Worm (Caenorhabditis elegans) whole organism, midembryonic: Measurements from ENCODE around the gene sdha-1.

ENCODE experiments used
- T22C8.4 ChIP-seq: fragments of 200-800 bp; sonication (Bioruptor generic); IDR thresholded peaks from 2 replicates; pipeline ENCODE4 v1.3.6; 2022; ENCODE audit warnings: missing genetic modification characterization, missing compliant biosample characterization
- cog-1 ChIP-seq: sonication (generic microtip); optimal IDR thresholded peaks from 2 replicates; lab custom pipeline; 2016; ENCODE audit warnings: missing genetic modification characterization, missing compliant biosample characterization
- flt-1 ChIP-seq: fragments of 200-800 bp; sonication (Bioruptor generic); IDR thresholded peaks from 2 replicates; pipeline ENCODE4 v1.3.6; 2022; ENCODE audit warnings: missing genetic modification characterization, missing compliant biosample characterization
- klf-2 ChIP-seq: fragments of 200-800 bp; sonication (Bioruptor generic); conservative IDR thresholded peaks from 2 replicates; pipeline ENCODE4 v1.3.6; 2022; ENCODE audit warnings: missing genetic modification reagents, missing genetic modification characterization, missing compliant biosample characterization
- med-1 ChIP-seq: sonication (generic microtip); optimal IDR thresholded peaks from 2 replicates; lab custom pipeline; 2017; ENCODE audit warnings: missing genetic modification characterization, mild to moderate bottlenecking, missing compliant biosample characterization, antibody characterized with exemption, missing genetic modification reagents; ENCODE audit not compliant: insufficient read depth
- ref-1 ChIP-seq: fragments of 200-800 bp; sonication (Bioruptor generic); conservative IDR thresholded peaks from 2 replicates; pipeline ENCODE4 v1.3.6; 2022; ENCODE audit warnings: missing genetic modification reagents, missing genetic modification characterization, missing compliant biosample characterization
- tab-1 ChIP-seq: fragments of 200-800 bp; sonication (Bioruptor generic); IDR thresholded peaks from 2 replicates; pipeline ENCODE4 v1.3.6; 2022; ENCODE audit warnings: missing genetic modification characterization, missing compliant biosample characterization
- ztf-23 ChIP-seq: fragments of 200-800 bp; sonication (Bioruptor generic); IDR thresholded peaks from 2 replicates; pipeline ENCODE4 v1.3.6; 2022; ENCODE audit warnings: missing genetic modification reagents, missing genetic modification characterization, missing compliant biosample characterization
- ztf-29 ChIP-seq: fragments of 200-800 bp; sonication (Bioruptor generic); IDR thresholded peaks from 2 replicates; pipeline ENCODE4 v1.3.6; 2022; ENCODE audit warnings: missing genetic modification reagents, missing genetic modification characterization, missing compliant biosample characterization

DNA sequence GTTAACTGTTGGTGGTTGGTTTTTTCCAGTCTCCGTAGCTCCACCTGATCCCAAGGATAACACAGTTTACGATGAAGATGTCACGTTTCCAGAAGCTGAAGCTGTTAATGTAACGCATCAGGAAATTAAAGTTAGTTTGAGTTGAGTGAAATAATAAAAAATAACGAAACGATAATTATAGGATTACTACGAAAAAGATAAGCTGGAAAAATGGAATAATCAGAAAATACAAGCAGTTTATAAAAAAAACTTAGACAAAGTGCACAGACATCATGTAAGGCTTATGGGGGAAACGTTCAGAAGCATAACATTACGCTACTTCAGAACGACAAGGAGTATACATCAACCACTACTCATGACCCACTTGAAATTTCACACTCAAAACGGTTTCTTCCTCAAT is 35.6 kb upstream of the sdha-1 start, which contains the start of gene F18E9.8:
- TF ChIP-seq flt-1 (GFP tag; lab: Robert Waterston, UW) (no peak), ztf-23 (no peak), ztf-29 (no peak), tab-1 (no peak), klf-2 (GFP tag; lab: Robert Waterston, UW) (no peak), ref-1 (GFP tag; lab: Robert Waterston, UW) (no peak), cog-1 (tag; lab: Kevin White, UChicago) (no peak), T22C8.4 (GFP tag; lab: Robert Waterston, UW) (no peak), med-1 (GFP tag; lab: Kevin White, UChicago) (no peak)
